Fruit fly (Drosophila melanogaster): ENCODE measurements around the gene mRpL23.

mRpL23 gene

dm6 chr3L:2371882-2372281, 1.6 kb downstream of the mRpL23 start, which contains the start of the genes CG1317 and CG8993 (continued):
- TF ChIP-seq br (optimal IDR thresholded peaks at IDR 0.05), result no peak
- no peak for TF ChIP-seq NK7.1 (GFP tag; optimal IDR thresholded peaks at IDR 0.05)
- TF ChIP-seq tgo (GFP tag; IDR thresholded peaks at IDR 0.05), result peak; percentile 57
- TF ChIP-seq CG15514 (GFP tag; optimal IDR thresholded peaks at IDR 0.05), result peak; percentile 97
- no peak for TF ChIP-seq schlank (tag; optimal IDR thresholded peaks at IDR 0.05)
- no peak for TF ChIP-seq NC2β (GFP tag; optimal IDR thresholded peaks at IDR 0.05)
- peak; percentile 55 for TF ChIP-seq CG15696 (tag; optimal IDR thresholded peaks at IDR 0.05)
- TF ChIP-seq CG4820 (GFP tag; optimal IDR thresholded peaks at IDR 0.05), result peak; percentile 57
- no peak for TF ChIP-seq Deaf1 (tag; optimal IDR thresholded peaks at IDR 0.05)
- TF ChIP-seq CG31365 (tag; optimal IDR thresholded peaks at IDR 0.05), result no peak
- TF ChIP-seq CG8388 (GFP tag; optimal IDR thresholded peaks at IDR 0.05), result peak; percentile 40
- TF ChIP-seq CG2875 (GFP tag; optimal IDR thresholded peaks at IDR 0.05), result no peak
- peak; percentile 54 for TF ChIP-seq NfI (GFP tag; optimal IDR thresholded peaks at IDR 0.05)
- no peak for TF ChIP-seq CG15011 (GFP tag; optimal IDR thresholded peaks at IDR 0.05)
- no peak for TF ChIP-seq CG17612 (GFP tag; IDR thresholded peaks at IDR 0.05)
- no peak for TF ChIP-seq HLH4C (GFP tag; IDR thresholded peaks at IDR 0.05; ENCODE audit: partially characterized antibody)
- no peak for TF ChIP-seq Hand (GFP tag; optimal IDR thresholded peaks at IDR 0.05)
- peak; percentile 54 for TF ChIP-seq dmrt11E (tag; optimal IDR thresholded peaks at IDR 0.05)
- no peak for TF ChIP-seq Camta (GFP tag; optimal IDR thresholded peaks at IDR 0.05)
- no peak for TF ChIP-seq CG11723 (GFP tag; optimal IDR thresholded peaks at IDR 0.05)
- no peak for TF ChIP-seq salm (tag; optimal IDR thresholded peaks at IDR 0.05)
- TF ChIP-seq Pdp1 (GFP tag; optimal IDR thresholded peaks at IDR 0.05), result no peak
- peak; percentile 43; the same call in 1 of the 3 replicates for TF ChIP-seq Dbx (GFP tag; IDR thresholded peaks at IDR 0.05)
- TF ChIP-seq lilli (GFP tag; optimal IDR thresholded peaks at IDR 0.05), result peak; percentile 20
- TF ChIP-seq CG32772 (GFP tag; IDR thresholded peaks at IDR 0.05), result peak; percentile 62; the same call in 1 of the 2 replicates
- TF ChIP-seq crp (GFP tag; optimal IDR thresholded peaks at IDR 0.05), result peak in 1 of 2 experiments; percentile 46
- no peak for TF ChIP-seq gcm2 (GFP tag; optimal IDR thresholded peaks at IDR 0.05)
- TF ChIP-seq wor (GFP tag; IDR thresholded peaks at IDR 0.05), result 0 out of 2 replicates have a peak, but pooled peaks have one; percentile 12
- TF ChIP-seq CG5245 (GFP tag; optimal IDR thresholded peaks at IDR 0.05), result no peak
- TF ChIP-seq Doc2 (GFP tag; IDR thresholded peaks at IDR 0.05), result no peak
- TF ChIP-seq cwo (GFP tag; optimal IDR thresholded peaks at IDR 0.05), result no peak
- peak; percentile 86 for TF ChIP-seq CG4360 (GFP tag; IDR thresholded peaks at IDR 0.05)
- no peak for TF ChIP-seq slp2 (GFP tag; optimal IDR thresholded peaks at IDR 0.05)
- peak; percentile 50 for TF ChIP-seq CG17359 (tag; optimal IDR thresholded peaks at IDR 0.05)
- peak; percentile 63 for TF ChIP-seq pzg (GFP tag; optimal IDR thresholded peaks at IDR 0.05)
- TF ChIP-seq Atf6 (GFP tag; IDR thresholded peaks at IDR 0.05), result 0 out of 2 replicates have a peak, but pooled peaks have one; percentile 37
- peak; percentile 34 for TF ChIP-seq sqz (GFP tag; optimal IDR thresholded peaks at IDR 0.05)
- no peak for TF ChIP-seq Nf-YA (GFP tag; IDR thresholded peaks at IDR 0.05)
- TF ChIP-seq Oli (tag; optimal IDR thresholded peaks at IDR 0.05), result peak; percentile 16
- peak; percentile 38 for TF ChIP-seq CG7839 (tag; optimal IDR thresholded peaks at IDR 0.05)
- no peak for TF ChIP-seq CG14667 (GFP tag; IDR thresholded peaks at IDR 0.05)
- TF ChIP-seq Hsf (GFP tag; optimal IDR thresholded peaks at IDR 0.05), result peak; percentile 34
- TF ChIP-seq CG13287 (GFP tag; IDR thresholded peaks at IDR 0.05; ENCODE audit: partially characterized antibody), result peak; percentile 86
- TF ChIP-seq Lpt (GFP tag; optimal IDR thresholded peaks at IDR 0.05), result no peak
- TF ChIP-seq CG14441 (GFP tag; IDR thresholded peaks at IDR 0.05), result peak; percentile 34; the same call in 1 of the 2 replicates
- TF ChIP-seq hb (GFP tag; IDR thresholded peaks at IDR 0.05; ENCODE audit: partially characterized antibody), result no peak
- no peak for TF ChIP-seq bigmax (GFP tag; optimal IDR thresholded peaks at IDR 0.05)
- TF ChIP-seq CG10979 (tag; optimal IDR thresholded peaks at IDR 0.05), result peak; percentile 45
- TF ChIP-seq gro (GFP tag; optimal IDR thresholded peaks at IDR 0.05), result no peak
- peak; percentile 35; the same call in 1 of the 2 replicates for TF ChIP-seq CG32532 (GFP tag; IDR thresholded peaks at IDR 0.05)
- TF ChIP-seq nerfin-1 (tag; optimal IDR thresholded peaks at IDR 0.05), result no peak

All from whole organism, embryonic.